Worm (Caenorhabditis elegans) whole organism, mixed stage, embryonic: Measurements from ENCODE around the gene C44H9.7.

Experiments used
- bed-3 ChIP-seq: fragments of 200-800 bp; sonication (Bioruptor generic); optimal IDR thresholded peaks from 3 replicates; lab custom pipeline; 2018; ENCODE audit warnings: mild to moderate bottlenecking, missing genetic modification characterization, moderate library complexity, missing compliant biosample characterization
- ceh-43 ChIP-seq: fragments of 200-800 bp; sonication (Bioruptor generic); optimal IDR thresholded peaks from 2 replicates; lab custom pipeline; 2018; ENCODE audit warnings: mild to moderate bottlenecking, missing genetic modification characterization, moderate library complexity, missing compliant biosample characterization
- ces-1 ChIP-seq: fragments of 150-350 bp; optimal IDR thresholded peaks from 2 replicates; lab custom pipeline; 2014; ENCODE audit warnings: missing biosample characterization, missing genetic modification reagents, missing genetic modification characterization
- elt-3 ChIP-seq: fragments of 150-350 bp; optimal IDR thresholded peaks from 2 replicates; lab custom pipeline; 2014; ENCODE audit warnings: missing biosample characterization, missing genetic modification characterization
- lin-13 ChIP-seq: fragments of 150-350 bp; optimal IDR thresholded peaks from 2 replicates; lab custom pipeline; 2014; ENCODE audit warnings: missing biosample characterization, missing genetic modification characterization
- lin-32 ChIP-seq: fragments of 200-800 bp; sonication (Bioruptor generic); optimal IDR thresholded peaks from 2 replicates; lab custom pipeline; 2018; ENCODE audit warnings: mild to moderate bottlenecking, missing genetic modification characterization, missing compliant biosample characterization
- lsy-2 ChIP-seq: fragments of 150-350 bp; optimal IDR thresholded peaks from 2 replicates; lab custom pipeline; 2014; ENCODE audit warnings: missing biosample characterization, missing genetic modification characterization
- nhr-28 ChIP-seq: fragments of 150-350 bp; optimal IDR thresholded peaks from 2 replicates; lab custom pipeline; 2014; ENCODE audit warnings: missing biosample characterization, missing genetic modification characterization
- pha-4 ChIP-seq: fragments of 150-350 bp; optimal IDR thresholded peaks from 2 replicates; lab custom pipeline; 2018; ENCODE audit warnings: missing biosample characterization, missing genetic modification reagents, missing genetic modification characterization
- sem-2 ChIP-seq: fragments of 200-800 bp; sonication (Bioruptor generic); optimal IDR thresholded peaks from 2 replicates; lab custom pipeline; 2018; ENCODE audit warnings: mild to moderate bottlenecking, missing genetic modification characterization, missing compliant biosample characterization
- snpc-4 ChIP-seq: fragments of 150-350 bp; optimal IDR thresholded peaks from 2 replicates; lab custom pipeline; 2014; ENCODE audit warnings: missing biosample characterization, missing genetic modification characterization
- unc-39 ChIP-seq: fragments of 150-350 bp; optimal IDR thresholded peaks from 2 replicates; lab custom pipeline; 2014; ENCODE audit warnings: missing biosample characterization, missing genetic modification characterization
- unc-62 ChIP-seq: fragments of 150-350 bp; optimal IDR thresholded peaks from 2 replicates; lab custom pipeline; 2014; ENCODE audit warnings: missing biosample characterization, missing genetic modification reagents, missing genetic modification characterization

- TF ChIP-seq snpc-4 (tag; lab: Kevin White, UChicago): no peak
- no peak for TF ChIP-seq lsy-2
- TF ChIP-seq unc-62 (GFP tag; lab: Kevin White, UChicago): no peak
- no peak for TF ChIP-seq ceh-43 (GFP tag; lab: Kevin White, UChicago)
- no peak for TF ChIP-seq lin-32 (GFP tag; lab: Kevin White, UChicago)
- TF ChIP-seq elt-3: no peak
- no peak for TF ChIP-seq bed-3 (GFP tag; lab: Kevin White, UChicago)
- no peak for TF ChIP-seq sem-2 (GFP tag; lab: Kevin White, UChicago)
- no peak for TF ChIP-seq pha-4 (tag; lab: Kevin White, UChicago)
- no peak for TF ChIP-seq unc-39 (tag; lab: Kevin White, UChicago)
- TF ChIP-seq nhr-28 (tag; lab: Kevin White, UChicago): no peak
- TF ChIP-seq ces-1 (GFP tag; lab: Kevin White, UChicago): no peak
- no peak for TF ChIP-seq lin-13 (tag; lab: Kevin White, UChicago)
These were observed 17.1 kb upstream of the C44H9.7 start, which contains the start of gene bus-19 for ce11 chrV:12871753-12872152.
